Worm (Caenorhabditis elegans) whole organism, mixed stage, embryonic: Measurements from ENCODE around the gene nhr-56.

Experiments
- blmp-1 ChIP-seq: fragments of 150-350 bp; optimal IDR thresholded peaks from 2 replicates; lab custom pipeline; 2014; ENCODE audit warnings: missing biosample characterization, missing genetic modification characterization
- ceh-43 ChIP-seq: fragments of 200-800 bp; sonication (Bioruptor generic); optimal IDR thresholded peaks from 2 replicates; lab custom pipeline; 2018; ENCODE audit warnings: mild to moderate bottlenecking, missing genetic modification characterization, moderate library complexity, missing compliant biosample characterization
- elt-3 ChIP-seq: fragments of 150-350 bp; optimal IDR thresholded peaks from 2 replicates; lab custom pipeline; 2014; ENCODE audit warnings: missing biosample characterization, missing genetic modification characterization
- flh-1 ChIP-seq: fragments of 200-800 bp; sonication (Bioruptor generic); optimal IDR thresholded peaks from 2 replicates; lab custom pipeline; 2018; ENCODE audit warnings: mild to moderate bottlenecking, missing genetic modification characterization, moderate library complexity, missing compliant biosample characterization
- lin-13 ChIP-seq: fragments of 150-350 bp; optimal IDR thresholded peaks from 2 replicates; lab custom pipeline; 2014; ENCODE audit warnings: missing biosample characterization, missing genetic modification characterization
- mab-5 ChIP-seq: fragments of 150-350 bp; optimal IDR thresholded peaks from 2 replicates; lab custom pipeline; 2014; ENCODE audit warnings: missing biosample characterization, missing genetic modification characterization
- nhr-12 ChIP-seq: fragments of 150-350 bp; optimal IDR thresholded peaks from 2 replicates; lab custom pipeline; 2014; ENCODE audit warnings: missing biosample characterization, missing genetic modification characterization
- nhr-237 ChIP-seq: fragments of 150-350 bp; optimal IDR thresholded peaks from 2 replicates; lab custom pipeline; 2014; ENCODE audit warnings: missing biosample characterization, missing genetic modification characterization
- nhr-28 ChIP-seq: fragments of 150-350 bp; optimal IDR thresholded peaks from 2 replicates; lab custom pipeline; 2014; ENCODE audit warnings: missing biosample characterization, missing genetic modification characterization
- pha-4 ChIP-seq: fragments of 150-350 bp; optimal IDR thresholded peaks from 2 replicates; lab custom pipeline; 2018; ENCODE audit warnings: missing biosample characterization, missing genetic modification reagents, missing genetic modification characterization
- snpc-4 ChIP-seq: fragments of 150-350 bp; optimal IDR thresholded peaks from 2 replicates; lab custom pipeline; 2014; ENCODE audit warnings: missing biosample characterization, missing genetic modification characterization
- sptf-1 ChIP-seq: sonication (generic microtip); optimal IDR thresholded peaks from 2 replicates; lab custom pipeline; 2017; ENCODE audit warnings: mild to moderate bottlenecking, missing genetic modification characterization, moderate library complexity, missing compliant biosample characterization
- unc-62 ChIP-seq: fragments of 150-350 bp; optimal IDR thresholded peaks from 2 replicates; lab custom pipeline; 2014; ENCODE audit warnings: missing biosample characterization, missing genetic modification reagents, missing genetic modification characterization
- ztf-11 ChIP-seq: fragments of 150-350 bp; optimal IDR thresholded peaks from 2 replicates; lab custom pipeline; 2014; ENCODE audit warnings: missing biosample characterization, missing genetic modification characterization

- TF ChIP-seq snpc-4 (tag; lab: Kevin White, UChicago) = no peak
- TF ChIP-seq nhr-237 (tag; lab: Kevin White, UChicago) = no peak
- TF ChIP-seq pha-4 (tag; lab: Kevin White, UChicago) = no peak
- TF ChIP-seq flh-1 = no peak
- no peak for TF ChIP-seq nhr-28 (tag; lab: Kevin White, UChicago)
- no peak for TF ChIP-seq blmp-1 (tag; lab: Kevin White, UChicago)
- no peak for TF ChIP-seq nhr-12 (tag; lab: Kevin White, UChicago)
- no peak for TF ChIP-seq unc-62 (GFP tag; lab: Kevin White, UChicago)
- TF ChIP-seq mab-5 (tag; lab: Kevin White, UChicago) = no peak
- no peak for TF ChIP-seq ztf-11 (tag; lab: Kevin White, UChicago)
- no peak for TF ChIP-seq elt-3 (tag; lab: Kevin White, UChicago)
- TF ChIP-seq sptf-1 (tag; lab: Kevin White, UChicago) = no peak
- no peak for TF ChIP-seq ceh-43 (GFP tag; lab: Kevin White, UChicago)
- no peak for TF ChIP-seq lin-13 (tag; lab: Kevin White, UChicago)
Observed at ce11 chrV:2221764-2222163, 3.0 kb downstream of the nhr-56 start, which contains the start of gene nhr-128.
